Fruit fly (Drosophila melanogaster) whole organism, embryonic: ENCODE data around the gene Gclm.

Source experiments
- Ada2b ChIP-seq: fragments of 200-800 bp; sonication (Bioruptor generic); IDR thresholded peaks from 2 replicates; pipeline ENCODE4 v1.3.6; 2022; ENCODE audit warnings: missing biosample characterization, missing genetic modification characterization
- Asciz ChIP-seq: fragments of 200-800 bp; sonication (Bioruptor generic); optimal IDR thresholded peaks from 2 replicates; lab custom pipeline; 2017; ENCODE audit warnings: missing biosample characterization, mild to moderate bottlenecking, missing genetic modification characterization, missing genetic modification reagents
- B-H1 ChIP-seq: fragments of 200-800 bp; sonication (Bioruptor generic); IDR thresholded peaks from 3 replicates; pipeline ENCODE4 v1.3.6; 2022; ENCODE audit warnings: missing biosample characterization, missing genetic modification characterization
- Blimp-1 ChIP-seq: fragments of 200-800 bp; sonication (Bioruptor generic); optimal IDR thresholded peaks from 3 replicates; lab custom pipeline; 2018; ENCODE audit warnings: missing biosample characterization, missing genetic modification characterization, mild to moderate bottlenecking, moderate library complexity, missing genetic modification reagents
- Bteb2 ChIP-seq: fragments of 200-800 bp; sonication (Bioruptor generic); optimal IDR thresholded peaks from 2 replicates; lab custom pipeline; 2016; ENCODE audit warnings: missing biosample characterization, missing genetic modification characterization
- CG10366 ChIP-seq: fragments of 200-800 bp; sonication (Bioruptor generic); IDR thresholded peaks from 2 replicates; pipeline ENCODE4 v1.3.6; 2022; ENCODE audit warnings: missing biosample characterization, missing genetic modification characterization
- CG10543 ChIP-seq: fragments of 200-800 bp; sonication (Bioruptor generic); optimal IDR thresholded peaks from 3 replicates; lab custom pipeline; 2017; ENCODE audit warnings: missing biosample characterization, mild to moderate bottlenecking, missing genetic modification characterization, moderate library complexity
- CG12071 ChIP-seq: fragments of 200-800 bp; sonication (Bioruptor generic); optimal IDR thresholded peaks from 3 replicates; lab custom pipeline; 2018; ENCODE audit warnings: missing biosample characterization, mild to moderate bottlenecking, missing genetic modification characterization
- CG12219 ChIP-seq: fragments of 200-800 bp; sonication (Bioruptor generic); optimal IDR thresholded peaks from 3 replicates; lab custom pipeline; 2018; ENCODE audit warnings: missing biosample characterization, mild to moderate bottlenecking, missing genetic modification characterization
- CG12299 ChIP-seq: fragments of 200-800 bp; sonication (Bioruptor generic); optimal IDR thresholded peaks from 2 replicates; lab custom pipeline; 2018; ENCODE audit warnings: missing biosample characterization, mild to moderate bottlenecking, missing genetic modification characterization
- CG12391 ChIP-seq: fragments of 200-800 bp; sonication (Bioruptor generic); optimal IDR thresholded peaks from 3 replicates; lab custom pipeline; 2018; ENCODE audit warnings: missing biosample characterization, mild to moderate bottlenecking, missing genetic modification characterization, moderate library complexity
- CG15269 ChIP-seq: fragments of 200-800 bp; sonication (Bioruptor generic); optimal IDR thresholded peaks from 2 replicates; lab custom pipeline; 2018; ENCODE audit warnings: missing biosample characterization, mild to moderate bottlenecking, missing genetic modification characterization, moderate library complexity
- CG17359 ChIP-seq: fragments of 200-800 bp; sonication (Bioruptor generic); optimal IDR thresholded peaks from 3 replicates; lab custom pipeline; 2018; ENCODE audit warnings: missing biosample characterization, mild to moderate bottlenecking, missing genetic modification characterization, moderate library complexity
- CG17829 ChIP-seq: fragments of 200-800 bp; optimal IDR thresholded peaks from 2 replicates; lab custom pipeline; 2019; ENCODE audit warnings: missing biosample characterization, mild to moderate bottlenecking, missing genetic modification characterization, moderate library complexity
- CG3065 ChIP-seq: fragments of 200-800 bp; sonication (Bioruptor generic); optimal IDR thresholded peaks from 2 replicates; lab custom pipeline; 2016; ENCODE audit warnings: missing biosample characterization, missing genetic modification characterization
- CG4360 ChIP-seq: fragments of 200-800 bp; sonication (Bioruptor generic); IDR thresholded peaks from 2 replicates; pipeline ENCODE4 v1.3.6; 2022; ENCODE audit warnings: missing biosample characterization, missing genetic modification characterization
- CG4854 ChIP-seq: fragments of 200-800 bp; sonication (Bioruptor generic); optimal IDR thresholded peaks from 2 replicates; lab custom pipeline; 2016; ENCODE audit warnings: missing biosample characterization, missing genetic modification characterization, inconsistent platforms
- CG6813 ChIP-seq: fragments of 200-800 bp; sonication (Bioruptor generic); optimal IDR thresholded peaks from 2 replicates; lab custom pipeline; 2017; ENCODE audit warnings: missing biosample characterization, missing genetic modification characterization, mild to moderate bottlenecking, moderate library complexity, missing genetic modification reagents
- CG8924 ChIP-seq: fragments of 200-800 bp; optimal IDR thresholded peaks from 3 replicates; lab custom pipeline; 2019; ENCODE audit warnings: missing biosample characterization, mild to moderate bottlenecking, missing genetic modification characterization, moderate library complexity
- CHES-1-like ChIP-seq: fragments of 200-800 bp; sonication (Bioruptor generic); optimal IDR thresholded peaks from 2 replicates; lab custom pipeline; 2016; ENCODE audit warnings: missing biosample characterization, missing genetic modification characterization
- CoRest ChIP-seq: fragments of 200-800 bp; sonication (Bioruptor generic); optimal IDR thresholded peaks from 3 replicates; lab custom pipeline; 2018; ENCODE audit warnings: missing biosample characterization, mild to moderate bottlenecking, missing genetic modification characterization, moderate library complexity
- Fer3 ChIP-seq: fragments of 200-800 bp; sonication (Bioruptor generic); optimal IDR thresholded peaks from 2 replicates; lab custom pipeline; 2018; ENCODE audit warnings: missing biosample characterization, mild to moderate bottlenecking, missing genetic modification characterization, moderate library complexity
- H2.0 ChIP-seq: fragments of 200-800 bp; sonication (Bioruptor generic); IDR thresholded peaks from 2 replicates; pipeline ENCODE4 v1.3.6; 2022; ENCODE audit warnings: missing biosample characterization, missing genetic modification characterization
- Hand ChIP-seq: fragments of 200-800 bp; sonication (Bioruptor generic); optimal IDR thresholded peaks from 2 replicates; lab custom pipeline; 2017; ENCODE audit warnings: mild to moderate bottlenecking, missing biosample characterization, missing genetic modification reagents, missing genetic modification characterization
- Hr3 ChIP-seq: fragments of 200-800 bp; sonication (Bioruptor generic); optimal IDR thresholded peaks from 3 replicates; lab custom pipeline; 2016; ENCODE audit warnings: missing biosample characterization, missing genetic modification characterization
- NK7.1 ChIP-seq: fragments of 200-800 bp; sonication (Bioruptor generic); optimal IDR thresholded peaks from 3 replicates; lab custom pipeline; 2016; ENCODE audit warnings: missing biosample characterization, missing genetic modification characterization
- NfI ChIP-seq: fragments of 200-800 bp; sonication (Bioruptor generic); optimal IDR thresholded peaks from 3 replicates; lab custom pipeline; 2018; ENCODE audit warnings: missing biosample characterization, mild to moderate bottlenecking, missing genetic modification characterization, moderate library complexity
- Oli ChIP-seq: fragments of 200-800 bp; sonication (Bioruptor generic); optimal IDR thresholded peaks from 2 replicates; lab custom pipeline; 2018; ENCODE audit warnings: missing biosample characterization, mild to moderate bottlenecking, missing genetic modification characterization, moderate library complexity
- Ptx1 ChIP-seq: fragments of 200-800 bp; sonication (Bioruptor generic); IDR thresholded peaks from 2 replicates; pipeline ENCODE4 v1.3.6; 2022; ENCODE audit warnings: missing biosample characterization, missing genetic modification characterization
- ac ChIP-seq: fragments of 200-800 bp; sonication (Bioruptor generic); optimal IDR thresholded peaks from 3 replicates; lab custom pipeline; 2017; ENCODE audit warnings: missing biosample characterization, mild to moderate bottlenecking, missing genetic modification characterization
- al ChIP-seq: fragments of 200-800 bp; sonication (Bioruptor generic); IDR thresholded peaks from 2 replicates; pipeline ENCODE4 v1.3.6; 2022; ENCODE audit warnings: missing biosample characterization, missing genetic modification characterization
- aop ChIP-seq: fragments of 200-800 bp; sonication (Bioruptor generic); IDR thresholded peaks from 2 replicates; pipeline ENCODE4 v1.3.6; 2022; ENCODE audit warnings: missing biosample characterization, missing genetic modification characterization
- bcd ChIP-seq: fragments of 200-800 bp; sonication (Bioruptor generic); optimal IDR thresholded peaks from 2 replicates; lab custom pipeline; 2017; ENCODE audit warnings: missing biosample characterization, mild to moderate bottlenecking, missing genetic modification characterization
- corto ChIP-seq: fragments of 200-800 bp; sonication (Bioruptor generic); optimal IDR thresholded peaks from 2 replicates; lab custom pipeline; 2016; ENCODE audit warnings: missing biosample characterization, mild to moderate bottlenecking, missing genetic modification characterization, moderate library complexity
- crp ChIP-seq, 2 experiments: fragments of 200-800 bp; sonication (Bioruptor generic); optimal IDR thresholded peaks; 2 replicates in 1 of 2; 3 replicates in 1 of 2; lab custom pipeline; 2017; ENCODE audit warnings: missing biosample characterization in 2 of 2, missing genetic modification characterization in 2 of 2, mild to moderate bottlenecking in 1 of 2, moderate library complexity in 1 of 2
- en ChIP-seq: fragments of 200-800 bp; sonication (Bioruptor generic); optimal IDR thresholded peaks from 2 replicates; lab custom pipeline; 2016; ENCODE audit warnings: missing biosample characterization, missing genetic modification characterization
- fd64A ChIP-seq: fragments of 200-800 bp; sonication (Bioruptor generic); optimal IDR thresholded peaks from 3 replicates; lab custom pipeline; 2018; ENCODE audit warnings: missing biosample characterization, mild to moderate bottlenecking, missing genetic modification characterization
- fru ChIP-seq: fragments of >200 bp; optimal IDR thresholded peaks from 2 replicates; lab custom pipeline; 2017
- h ChIP-seq: fragments of >200 bp; optimal IDR thresholded peaks from 2 replicates; lab custom pipeline; 2017
- jing ChIP-seq: fragments of 200-800 bp; sonication (Bioruptor generic); optimal IDR thresholded peaks from 2 replicates; lab custom pipeline; 2018; ENCODE audit warnings: missing biosample characterization, mild to moderate bottlenecking, missing genetic modification characterization
- klu ChIP-seq: fragments of 200-800 bp; sonication (Bioruptor generic); IDR thresholded peaks from 2 replicates; pipeline ENCODE4 v1.3.6; 2022; ENCODE audit warnings: missing biosample characterization, missing genetic modification characterization
- lbe ChIP-seq: fragments of 200-800 bp; sonication (Bioruptor generic); optimal IDR thresholded peaks from 2 replicates; lab custom pipeline; 2016; ENCODE audit warnings: missing biosample characterization, mild to moderate bottlenecking, missing genetic modification characterization
- odd ChIP-seq: fragments of 200-800 bp; sonication (Bioruptor generic); optimal IDR thresholded peaks from 2 replicates; lab custom pipeline; 2017; ENCODE audit warnings: missing biosample characterization, mild to moderate bottlenecking, missing genetic modification characterization
- row ChIP-seq: fragments of 200-800 bp; sonication (Bioruptor generic); IDR thresholded peaks from 3 replicates; pipeline ENCODE4 v1.3.6; 2022; ENCODE audit warnings: missing biosample characterization, missing genetic modification characterization
- sisA ChIP-seq: fragments of 200-800 bp; sonication (Bioruptor generic); IDR thresholded peaks from 2 replicates; pipeline ENCODE4 v1.3.6; 2022; ENCODE audit warnings: missing biosample characterization, missing genetic modification characterization
- sug ChIP-seq: fragments of 200-800 bp; optimal IDR thresholded peaks from 2 replicates; lab custom pipeline; 2019; ENCODE audit warnings: missing biosample characterization, mild to moderate bottlenecking, missing genetic modification characterization, moderate library complexity
- tin ChIP-seq: fragments of 200-800 bp; sonication (Bioruptor generic); optimal IDR thresholded peaks from 3 replicates; lab custom pipeline; 2016; ENCODE audit warnings: missing biosample characterization, missing genetic modification characterization
- zen2 ChIP-seq: fragments of 200-800 bp; sonication (Bioruptor generic); IDR thresholded peaks from 3 replicates; pipeline ENCODE4 v1.3.6; 2022; ENCODE audit warnings: missing biosample characterization, missing genetic modification characterization; ENCODE audit not compliant: partially characterized antibody
- zfh1 ChIP-seq: fragments of 200-800 bp; sonication (Bioruptor generic); IDR thresholded peaks from 3 replicates; pipeline ENCODE4 v1.3.6; 2022; ENCODE audit warnings: missing biosample characterization, missing genetic modification characterization

Gclm gene

DNA sequence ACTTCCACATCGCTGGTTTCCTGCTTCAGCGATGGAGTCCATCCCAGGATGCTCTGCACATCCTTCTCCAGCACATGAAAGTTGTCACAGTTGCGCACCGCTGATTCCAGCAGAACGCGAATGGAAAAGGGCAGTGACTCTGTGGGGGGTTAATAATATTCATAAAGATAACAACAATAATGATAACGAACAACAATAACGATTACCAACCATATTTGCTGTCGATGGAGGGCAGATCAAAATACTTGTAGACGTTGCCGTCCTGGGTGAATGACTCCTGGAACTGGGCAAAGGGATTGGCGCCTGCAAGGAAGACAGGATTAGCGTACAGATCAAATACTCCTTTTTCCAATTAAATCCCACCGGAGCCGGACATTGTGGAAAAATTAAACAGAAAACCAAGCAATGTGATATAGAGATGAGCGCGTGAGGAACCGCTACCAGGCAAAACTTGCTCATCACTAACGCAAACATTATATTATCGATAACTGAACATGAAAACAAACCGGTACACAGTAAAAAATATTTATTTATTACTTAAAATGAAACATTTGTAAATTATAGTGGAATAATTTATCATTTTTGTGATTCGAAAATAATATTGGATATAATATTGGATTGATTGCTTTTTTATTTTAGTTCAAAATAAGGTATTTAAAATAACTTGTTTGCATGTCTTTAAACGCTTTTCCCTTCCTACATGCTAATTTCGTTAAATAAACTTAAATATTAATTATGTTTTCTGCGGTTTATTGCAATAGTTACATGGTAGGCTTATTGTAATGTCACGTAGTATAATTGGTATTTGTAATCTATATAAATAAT is 38.1 kb upstream of the Gclm start, which contains the start of gene Irp-1A (continued):
- peak; percentile 80 for TF ChIP-seq Ptx1 (GFP tag; lab: Robert Waterston, UW)
- peak; percentile 65 for TF ChIP-seq CG3065 (GFP tag; lab: Kevin White, UChicago)
- TF ChIP-seq CG4360 (GFP tag; lab: Robert Waterston, UW): peak; percentile 5; the same call in 1 of the 2 replicates
- peak; percentile 56 for TF ChIP-seq lbe
- peak; percentile 84 for TF ChIP-seq Blimp-1 (GFP tag; lab: Kevin White, UChicago)
- TF ChIP-seq zen2 (GFP tag; lab: Robert Waterston, UW): peak; percentile 71
- no peak for TF ChIP-seq Bteb2 (GFP tag; lab: Kevin White, UChicago)
- TF ChIP-seq CHES-1-like (GFP tag; lab: Kevin White, UChicago): peak; percentile 58
- peak; percentile 83 for TF ChIP-seq CoRest (tag; lab: Kevin White, UChicago)
- no peak for TF ChIP-seq jing (GFP tag; lab: Kevin White, UChicago)
- TF ChIP-seq B-H1: peak; percentile 43; the same call in 1 of the 3 replicates
- TF ChIP-seq aop (GFP tag; lab: Robert Waterston, UW): no peak
- no peak for TF ChIP-seq ac (GFP tag; lab: Kevin White, UChicago)
- TF ChIP-seq sisA (GFP tag; lab: Robert Waterston, UW): peak; percentile 24; the same call in 1 of the 2 replicates
- peak in 1 of 2 experiments; percentile 7 for TF ChIP-seq crp (GFP tag; optimal IDR thresholded peaks at IDR 0.05; lab: Kevin White, UChicago)
- TF ChIP-seq H2.0 (GFP tag; lab: Robert Waterston, UW): peak; percentile 67
- peak; percentile 55 for TF ChIP-seq tin (GFP tag; lab: Kevin White, UChicago)
- TF ChIP-seq al: peak; percentile 43; the same call in 1 of the 2 replicates
- peak; percentile 62 for TF ChIP-seq CG12299 (tag; lab: Kevin White, UChicago)
- no peak for TF ChIP-seq Asciz (GFP tag; lab: Kevin White, UChicago)
- TF ChIP-seq Hand (GFP tag; lab: Kevin White, UChicago): peak; percentile 60
- TF ChIP-seq klu (GFP tag; lab: Robert Waterston, UW): peak; percentile 37; the same call in 1 of the 2 replicates
- peak; percentile 81 for TF ChIP-seq CG17829 (tag; lab: Kevin White, UChicago)
- peak; percentile 100 for TF ChIP-seq sug (tag; lab: Kevin White, UChicago)
- TF ChIP-seq Ada2b (GFP tag; lab: Robert Waterston, UW): peak; percentile 71
- TF ChIP-seq CG17359 (tag; lab: Kevin White, UChicago): peak; percentile 83
- no peak for TF ChIP-seq fru (lab: Kevin White, UChicago)
- TF ChIP-seq Fer3 (tag; lab: Kevin White, UChicago): peak; percentile 79
- no peak for TF ChIP-seq CG12071 (GFP tag; lab: Kevin White, UChicago)
- TF ChIP-seq CG12219 (GFP tag; lab: Kevin White, UChicago): peak; percentile 45
- peak; percentile 72 for TF ChIP-seq Hr3 (GFP tag; lab: Kevin White, UChicago)
- peak; percentile 62 for TF ChIP-seq NfI
- no peak for TF ChIP-seq en (GFP tag; lab: Kevin White, UChicago)
- no peak for TF ChIP-seq fd64A
- TF ChIP-seq odd: peak; percentile 47
- no peak for TF ChIP-seq NK7.1 (GFP tag; lab: Kevin White, UChicago)
- peak; percentile 65 for TF ChIP-seq CG10366 (GFP tag; lab: Robert Waterston, UW)
- TF ChIP-seq CG8924 (tag; lab: Kevin White, UChicago): peak; percentile 88
- TF ChIP-seq CG15269 (tag; lab: Kevin White, UChicago): peak; percentile 86
- no peak for TF ChIP-seq corto (GFP tag; lab: Kevin White, UChicago)
- TF ChIP-seq bcd (GFP tag; lab: Kevin White, UChicago): peak; percentile 55
- TF ChIP-seq CG12391: peak; percentile 91
- peak; percentile 51; the same call in 1 of the 3 replicates for TF ChIP-seq zfh1
- no peak for TF ChIP-seq h (lab: Kevin White, UChicago)
- peak; percentile 52 for TF ChIP-seq CG6813 (GFP tag; lab: Kevin White, UChicago)
- peak; percentile 42 for TF ChIP-seq CG10543 (GFP tag; lab: Kevin White, UChicago)
- peak; percentile 86 for TF ChIP-seq row (GFP tag; lab: Robert Waterston, UW)
- TF ChIP-seq Oli (tag; lab: Kevin White, UChicago): peak; percentile 58
- no peak for TF ChIP-seq CG4854 (GFP tag; lab: Kevin White, UChicago)
